Fruit fly (Drosophila melanogaster): Measurements from ENCODE around the gene CG9727.

Gene CG9727

DNA sequence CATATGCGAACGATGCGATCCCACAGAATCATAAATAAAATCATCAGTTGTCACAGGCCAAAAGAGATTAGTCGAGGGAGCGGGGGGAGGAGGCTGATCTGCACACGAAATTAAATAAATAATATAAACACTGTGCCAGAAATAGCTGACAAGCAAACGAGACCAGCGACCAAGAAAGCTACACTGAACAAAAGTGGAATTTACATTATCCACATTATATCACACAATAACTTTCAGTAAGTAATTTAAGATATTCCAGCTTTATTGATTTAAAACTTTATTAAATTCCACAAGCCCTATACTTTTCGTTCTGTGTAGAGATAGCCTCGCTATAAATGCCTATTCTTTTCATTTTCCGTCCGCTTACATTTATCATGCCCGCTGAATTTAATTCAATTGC is 52.3 kb downstream of the CG9727 start (continued):
- TF ChIP-seq unpg (GFP tag; optimal IDR thresholded peaks at IDR 0.05) (peak; percentile 86), CG13287 (GFP tag; IDR thresholded peaks at IDR 0.05; ENCODE audit: partially characterized antibody) (no peak), CG13123 (GFP tag; optimal IDR thresholded peaks at IDR 0.05) (peak; percentile 50), esg (GFP tag; conservative IDR thresholded peaks at IDR 0.05) (peak; percentile 87), CG33213 (GFP tag; optimal IDR thresholded peaks at IDR 0.05) (peak; percentile 51), danr (GFP tag; IDR thresholded peaks at IDR 0.05) (peak; percentile 59), Dip2 (GFP tag; IDR thresholded peaks at IDR 0.05) (no peak), nerfin-1 (tag; optimal IDR thresholded peaks at IDR 0.05) (peak; percentile 35), Hr39 (optimal IDR thresholded peaks at IDR 0.05) (no peak), CG1233 (GFP tag; optimal IDR thresholded peaks at IDR 0.05) (peak; percentile 51), CG17385 (GFP tag; optimal IDR thresholded peaks at IDR 0.05) (peak; percentile 79), CG15479 (GFP tag; optimal IDR thresholded peaks at IDR 0.05) (no peak), pfk (GFP tag; optimal IDR thresholded peaks at IDR 0.05) (no peak), CG17802 (tag; optimal IDR thresholded peaks at IDR 0.05) (peak; percentile 22), ind (GFP tag; optimal IDR thresholded peaks at IDR 0.05) (peak; percentile 76), B-H1 (GFP tag; IDR thresholded peaks at IDR 0.05) (peak; percentile 87; the same call in 2 of the 3 replicates), Neu2 (GFP tag; optimal IDR thresholded peaks at IDR 0.05; ENCODE audit: borderline replicate concordance) (no peak), klu (GFP tag; IDR thresholded peaks at IDR 0.05) (no peak; the same call in 1 of the 2 replicates), gce (GFP tag; IDR thresholded peaks at IDR 0.05) (peak; percentile 89), CG32767 (GFP tag; IDR thresholded peaks at IDR 0.05) (peak; percentile 85; the same call in 1 of the 2 replicates), ato (GFP tag; IDR thresholded peaks at IDR 0.05; ENCODE audit: partially characterized antibody) (no peak), amos (GFP tag; IDR thresholded peaks at IDR 0.05; ENCODE audit: partially characterized antibody) (no peak), sens (GFP tag) (peak; percentile 92), CG7372 (GFP tag; IDR thresholded peaks at IDR 0.05) (peak; percentile 73), Kr (GFP tag; optimal IDR thresholded peaks at IDR 0.05) (no peak), Spps (tag; optimal IDR thresholded peaks at IDR 0.05) (peak; percentile 66), CG30403 (GFP tag; optimal IDR thresholded peaks at IDR 0.05) (peak; percentile 82), sens-2 (GFP tag; IDR thresholded peaks at IDR 0.05) (peak; percentile 80), CG8944 (GFP tag; optimal IDR thresholded peaks at IDR 0.05) (peak; percentile 49), h (optimal IDR thresholded peaks at IDR 0.05) (no peak), CG6175 (GFP tag; IDR thresholded peaks at IDR 0.05) (no peak; the same call in none of the 3 replicates), CG6689 (GFP tag; IDR thresholded peaks at IDR 0.05) (peak; percentile 86), p53 (GFP tag; optimal IDR thresholded peaks at IDR 0.05) (no peak), jing (GFP tag; optimal IDR thresholded peaks at IDR 0.05) (peak; percentile 56), CG9727 (GFP tag; optimal IDR thresholded peaks at IDR 0.05) (peak; percentile 81), CG17186 (GFP tag; optimal IDR thresholded peaks at IDR 0.05) (no peak), org-1 (GFP tag; optimal IDR thresholded peaks at IDR 0.05) (peak; percentile 72), CG8359 (GFP tag; optimal IDR thresholded peaks at IDR 0.05; ENCODE audit: borderline replicate concordance) (peak; percentile 28), dpn (GFP tag; optimal IDR thresholded peaks at IDR 0.05) (peak; percentile 78 to 80), seq (GFP tag; IDR thresholded peaks at IDR 0.05) (peak; percentile 88), cato (GFP tag; optimal IDR thresholded peaks at IDR 0.05; ENCODE audit: borderline replicate concordance) (peak; percentile 67), Myb (GFP tag; optimal IDR thresholded peaks at IDR 0.05) (peak; percentile 56), CG3065 (GFP tag; optimal IDR thresholded peaks at IDR 0.05) (peak; percentile 33), Usf (GFP tag; optimal IDR thresholded peaks at IDR 0.05) (no peak), Ptx1 (GFP tag; IDR thresholded peaks at IDR 0.05) (peak; percentile 93), mam (GFP tag; optimal IDR thresholded peaks at IDR 0.05) (peak; percentile 81), oc (tag; optimal IDR thresholded peaks at IDR 0.05) (peak; percentile 84), Hmr (GFP tag; optimal IDR thresholded peaks at IDR 0.05) (peak; percentile 79), HLH4C (GFP tag; IDR thresholded peaks at IDR 0.05; ENCODE audit: partially characterized antibody) (no peak), CG11093 (GFP tag; IDR thresholded peaks at IDR 0.05) (peak; percentile 60; the same call in 2 of the 3 replicates), Nf-YC (tag; optimal IDR thresholded peaks at IDR 0.05) (peak; percentile 41)

All from whole organism, embryonic.